Worm (Caenorhabditis elegans) whole organism, mixed stage, embryonic: ENCODE data around the gene F40F4.7.

ENCODE experiments used
- elt-1 ChIP-seq: sonication (generic microtip); optimal IDR thresholded peaks from 2 replicates; lab custom pipeline; 2017; ENCODE audit warnings: missing genetic modification characterization, mild to moderate bottlenecking, missing compliant biosample characterization, antibody characterized with exemption, moderate library complexity, borderline replicate concordance; ENCODE audit not compliant: insufficient read depth
- mab-5 ChIP-seq: fragments of 150-350 bp; optimal IDR thresholded peaks from 2 replicates; lab custom pipeline; 2014; ENCODE audit warnings: missing biosample characterization, missing genetic modification characterization
- nhr-12 ChIP-seq: fragments of 150-350 bp; optimal IDR thresholded peaks from 2 replicates; lab custom pipeline; 2014; ENCODE audit warnings: missing biosample characterization, missing genetic modification characterization
- nhr-2 ChIP-seq: fragments of 150-350 bp; optimal IDR thresholded peaks from 2 replicates; lab custom pipeline; 2014; ENCODE audit warnings: missing biosample characterization, missing genetic modification characterization
- nhr-76 ChIP-seq: sonication (generic microtip); optimal IDR thresholded peaks from 2 replicates; lab custom pipeline; 2017; ENCODE audit warnings: missing biosample characterization, missing genetic modification characterization
- snpc-4 ChIP-seq: fragments of 150-350 bp; optimal IDR thresholded peaks from 2 replicates; lab custom pipeline; 2014; ENCODE audit warnings: missing biosample characterization, missing genetic modification characterization
- tbx-8 ChIP-seq: fragments of 200-800 bp; sonication (Bioruptor generic); optimal IDR thresholded peaks from 2 replicates; lab custom pipeline; 2018; ENCODE audit warnings: mild to moderate bottlenecking, missing genetic modification characterization, moderate library complexity, missing compliant biosample characterization
- unc-62 ChIP-seq: fragments of 150-350 bp; optimal IDR thresholded peaks from 2 replicates; lab custom pipeline; 2014; ENCODE audit warnings: missing biosample characterization, missing genetic modification reagents, missing genetic modification characterization

DNA sequence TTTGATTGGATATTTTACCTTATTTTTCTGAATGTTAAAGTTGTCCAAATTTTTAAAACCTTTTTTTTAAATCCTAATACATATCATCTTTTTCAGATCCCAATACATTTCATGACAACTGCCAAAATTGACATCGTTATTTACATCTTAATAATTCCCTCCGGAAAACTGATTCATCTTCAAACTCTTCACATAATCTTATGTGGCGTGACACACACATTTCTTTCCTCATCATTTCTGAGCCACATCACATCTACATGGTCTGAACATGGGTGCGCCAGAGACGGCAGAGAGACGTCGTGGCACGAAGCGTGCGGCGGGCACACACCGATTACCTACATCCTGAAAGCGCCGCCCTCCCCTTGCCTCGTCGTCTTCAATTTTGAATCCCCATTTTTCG, 6.8 kb upstream of the F40F4.7 start, which contains the start of gene tba-9:
- TF ChIP-seq snpc-4 (tag; lab: Kevin White, UChicago) = no peak
- no peak for TF ChIP-seq nhr-2 (tag; lab: Kevin White, UChicago)
- TF ChIP-seq unc-62 (GFP tag; lab: Kevin White, UChicago) = no peak
- TF ChIP-seq tbx-8 = no peak
- TF ChIP-seq nhr-76 (tag; lab: Kevin White, UChicago) = no peak
- no peak for TF ChIP-seq mab-5 (tag; lab: Kevin White, UChicago)
- TF ChIP-seq elt-1 (tag; lab: Kevin White, UChicago) = no peak
- no peak for TF ChIP-seq nhr-12 (tag; lab: Kevin White, UChicago)
